Fruit fly (Drosophila melanogaster) whole organism, embryonic: ENCODE data around the gene CG13893.

Experiments
- CG1024 ChIP-seq: fragments of 200-800 bp; sonication (Bioruptor generic); IDR thresholded peaks from 2 replicates; pipeline ENCODE4 v1.3.6; 2022; ENCODE audit warnings: missing biosample characterization, missing genetic modification characterization
- CG10267 ChIP-seq: fragments of 200-800 bp; sonication (Bioruptor generic); optimal IDR thresholded peaks from 2 replicates; lab custom pipeline; 2018; ENCODE audit warnings: missing biosample characterization, mild to moderate bottlenecking, missing genetic modification characterization, moderate library complexity
- CG11696 ChIP-seq: fragments of 200-800 bp; sonication (Bioruptor generic); IDR thresholded peaks from 2 replicates; pipeline ENCODE4 v1.3.6; 2022; ENCODE audit warnings: missing biosample characterization, missing genetic modification characterization
- CG12071 ChIP-seq: fragments of 200-800 bp; sonication (Bioruptor generic); optimal IDR thresholded peaks from 3 replicates; lab custom pipeline; 2018; ENCODE audit warnings: missing biosample characterization, mild to moderate bottlenecking, missing genetic modification characterization
- CG12155 ChIP-seq: fragments of 200-800 bp; sonication (Bioruptor generic); optimal IDR thresholded peaks from 3 replicates; lab custom pipeline; 2016; ENCODE audit warnings: missing biosample characterization, missing genetic modification characterization
- CG12769 ChIP-seq: fragments of 200-800 bp; sonication (Bioruptor generic); optimal IDR thresholded peaks from 2 replicates; lab custom pipeline; 2019; ENCODE audit warnings: missing biosample characterization, mild to moderate bottlenecking, missing genetic modification characterization, moderate library complexity
- CG13123 ChIP-seq: fragments of 200-800 bp; sonication (Bioruptor generic); optimal IDR thresholded peaks from 2 replicates; lab custom pipeline; 2016; ENCODE audit warnings: missing biosample characterization, missing genetic modification characterization
- CG13624 ChIP-seq: fragments of 200-800 bp; sonication (Bioruptor generic); optimal IDR thresholded peaks from 2 replicates; lab custom pipeline; 2016; ENCODE audit warnings: missing biosample characterization, missing genetic modification characterization
- CG14965 ChIP-seq: fragments of 200-800 bp; sonication (Bioruptor generic); optimal IDR thresholded peaks from 2 replicates; lab custom pipeline; 2016; ENCODE audit warnings: missing biosample characterization, missing genetic modification characterization, borderline replicate concordance
- CG15011 ChIP-seq: fragments of 200-800 bp; sonication (Bioruptor generic); optimal IDR thresholded peaks from 3 replicates; lab custom pipeline; 2018; ENCODE audit warnings: missing biosample characterization, mild to moderate bottlenecking, missing genetic modification characterization
- CG15073 ChIP-seq: fragments of 200-800 bp; sonication (Bioruptor generic); optimal IDR thresholded peaks from 2 replicates; lab custom pipeline; 2016; ENCODE audit warnings: missing biosample characterization, missing genetic modification characterization
- CG17568 ChIP-seq: fragments of 200-800 bp; sonication (Bioruptor generic); optimal IDR thresholded peaks from 2 replicates; lab custom pipeline; 2018; ENCODE audit warnings: missing biosample characterization, mild to moderate bottlenecking, missing genetic modification characterization, moderate library complexity
- CG17802 ChIP-seq: fragments of 200-800 bp; sonication (Bioruptor generic); optimal IDR thresholded peaks from 2 replicates; lab custom pipeline; 2018; ENCODE audit warnings: missing biosample characterization, mild to moderate bottlenecking, missing genetic modification characterization, moderate library complexity
- CG18262 ChIP-seq: fragments of 200-800 bp; optimal IDR thresholded peaks from 3 replicates; lab custom pipeline; 2019; ENCODE audit warnings: missing biosample characterization, mild to moderate bottlenecking, missing genetic modification characterization, moderate library complexity
- CG18476 ChIP-seq: fragments of 200-800 bp; sonication (Bioruptor generic); optimal IDR thresholded peaks from 2 replicates; lab custom pipeline; 2016; ENCODE audit warnings: missing biosample characterization, mild to moderate bottlenecking, missing genetic modification characterization
- CG34376 ChIP-seq: fragments of 200-800 bp; sonication (Bioruptor generic); optimal IDR thresholded peaks from 2 replicates; lab custom pipeline; 2018; ENCODE audit warnings: missing biosample characterization, mild to moderate bottlenecking, missing genetic modification characterization
- CG3995 ChIP-seq: fragments of 200-800 bp; sonication (Bioruptor generic); optimal IDR thresholded peaks from 3 replicates; lab custom pipeline; 2016; ENCODE audit warnings: missing biosample characterization, missing genetic modification characterization
- CG43689 ChIP-seq: fragments of 200-800 bp; sonication (Bioruptor generic); IDR thresholded peaks from 2 replicates; pipeline ENCODE4 v1.3.6; 2022; ENCODE audit warnings: missing biosample characterization, missing genetic modification characterization
- CG5953 ChIP-seq: fragments of 200-800 bp; sonication (Bioruptor generic); IDR thresholded peaks from 2 replicates; pipeline ENCODE4 v1.3.6; 2022; ENCODE audit warnings: missing biosample characterization, missing genetic modification characterization
- CG6175 ChIP-seq: fragments of 200-800 bp; sonication (Bioruptor generic); IDR thresholded peaks from 3 replicates; pipeline ENCODE4 v1.3.6; 2022; ENCODE audit warnings: missing biosample characterization, missing genetic modification characterization
- CG6689 ChIP-seq: fragments of 200-800 bp; sonication (Bioruptor generic); IDR thresholded peaks from 2 replicates; pipeline ENCODE4 v1.3.6; 2022; ENCODE audit warnings: missing biosample characterization, missing genetic modification characterization
- CG9727 ChIP-seq: fragments of 200-800 bp; sonication (Bioruptor generic); optimal IDR thresholded peaks from 3 replicates; lab custom pipeline; 2017; ENCODE audit warnings: missing biosample characterization, mild to moderate bottlenecking, missing genetic modification characterization
- CTCF ChIP-seq: fragments of 200-800 bp; sonication (Bioruptor generic); optimal IDR thresholded peaks from 2 replicates; lab custom pipeline; 2017; ENCODE audit warnings: missing biosample characterization, mild to moderate bottlenecking, missing genetic modification characterization, moderate library complexity
- CkIIα-i1 ChIP-seq: fragments of 200-800 bp; sonication (Bioruptor generic); IDR thresholded peaks from 2 replicates; pipeline ENCODE4 v1.3.6; 2022; ENCODE audit warnings: missing biosample characterization, missing genetic modification characterization
- Deaf1 ChIP-seq: fragments of 200-800 bp; optimal IDR thresholded peaks from 3 replicates; lab custom pipeline; 2019; ENCODE audit warnings: missing biosample characterization, mild to moderate bottlenecking, missing genetic modification characterization, moderate library complexity
- Dp ChIP-seq: fragments of 200-800 bp; sonication (Bioruptor generic); optimal IDR thresholded peaks from 2 replicates; lab custom pipeline; 2018; ENCODE audit warnings: missing biosample characterization, mild to moderate bottlenecking, missing genetic modification characterization, moderate library complexity
- Dref ChIP-seq: fragments of 200-800 bp; sonication (Bioruptor generic); IDR thresholded peaks from 2 replicates; pipeline ENCODE4 v1.3.6; 2022; ENCODE audit warnings: missing biosample characterization, missing genetic modification characterization
- Hr51 ChIP-seq, 2 experiments: fragments of 200-800 bp; sonication (Bioruptor generic); optimal IDR thresholded peaks; 2 replicates in 1 of 2; 3 replicates in 1 of 2; lab custom pipeline; 2016 to 2018; ENCODE audit warnings: missing biosample characterization in 2 of 2, missing genetic modification characterization in 2 of 2, mild to moderate bottlenecking in 1 of 2, moderate library complexity in 1 of 2
- Opbp ChIP-seq: fragments of 200-800 bp; sonication (Bioruptor generic); IDR thresholded peaks from 3 replicates; pipeline ENCODE4 v1.3.6; 2022; ENCODE audit warnings: missing biosample characterization, missing genetic modification characterization; ENCODE audit not compliant: partially characterized antibody
- PHDP ChIP-seq: fragments of 200-800 bp; sonication (Bioruptor generic); optimal IDR thresholded peaks from 3 replicates; lab custom pipeline; 2018; ENCODE audit warnings: missing biosample characterization, mild to moderate bottlenecking, missing genetic modification characterization, moderate library complexity
- Trl ChIP-seq, 3 experiments: fragments of >200 bp in 2 of 3; fragments of 200-800 bp in 1 of 3; sonication (Bioruptor generic) in 1 of 3; optimal IDR thresholded peaks; 2 replicates in 1 of 3; 3 replicates in 2 of 3; lab custom pipeline; 2016 to 2017; ENCODE audit warnings: missing biosample characterization in 1 of 3, missing genetic modification characterization in 1 of 3
- Usf ChIP-seq: fragments of 200-800 bp; sonication (Bioruptor generic); optimal IDR thresholded peaks from 2 replicates; lab custom pipeline; 2017; ENCODE audit warnings: missing genotype, missing biosample characterization, missing genetic modification characterization
- Xbp1 ChIP-seq: fragments of 200-800 bp; sonication (Bioruptor generic); optimal IDR thresholded peaks from 3 replicates; lab custom pipeline; 2016; ENCODE audit warnings: missing biosample characterization, mild to moderate bottlenecking, missing genetic modification characterization
- Xrp1 ChIP-seq: fragments of 200-800 bp; sonication (Bioruptor generic); IDR thresholded peaks from 2 replicates; pipeline ENCODE4 v1.3.6; 2022; ENCODE audit warnings: missing biosample characterization, missing genetic modification characterization
- ase ChIP-seq: fragments of 200-800 bp; sonication (Bioruptor generic); IDR thresholded peaks from 3 replicates; pipeline ENCODE4 v1.3.6; 2022; ENCODE audit warnings: missing biosample characterization, missing genetic modification characterization
- dati ChIP-seq: fragments of 200-800 bp; sonication (Bioruptor generic); IDR thresholded peaks from 2 replicates; pipeline ENCODE4 v1.3.6; 2022; ENCODE audit warnings: missing biosample characterization, missing genetic modification characterization
- dmrt99B ChIP-seq: fragments of 200-800 bp; sonication (Bioruptor generic); optimal IDR thresholded peaks from 2 replicates; lab custom pipeline; 2018; ENCODE audit warnings: missing biosample characterization, mild to moderate bottlenecking, missing genetic modification characterization, moderate library complexity
- eyg ChIP-seq: fragments of 200-800 bp; sonication (Bioruptor generic); optimal IDR thresholded peaks from 3 replicates; lab custom pipeline; 2016; ENCODE audit warnings: missing biosample characterization, missing genetic modification characterization
- fd96Cb ChIP-seq: fragments of 200-800 bp; sonication (Bioruptor generic); optimal IDR thresholded peaks from 2 replicates; lab custom pipeline; 2018; ENCODE audit warnings: missing biosample characterization, mild to moderate bottlenecking, missing genetic modification characterization, moderate library complexity
- hkb ChIP-seq, 2 experiments: fragments of 200-800 bp in 1 of 2; fragments of >200 bp in 1 of 2; sonication (Bioruptor generic) in 1 of 2; IDR thresholded peaks in 1 of 2; optimal IDR thresholded peaks in 1 of 2; 2 replicates each; pipeline versions ENCODE4 v1.3.6 to Lab custom; 2017 to 2022; ENCODE audit warnings: missing biosample characterization in 1 of 2, missing genetic modification characterization in 1 of 2
- kay ChIP-seq: fragments of 200-800 bp; sonication (Bioruptor generic); optimal IDR thresholded peaks from 2 replicates; lab custom pipeline; 2016; ENCODE audit warnings: missing biosample characterization, missing genetic modification characterization
- kni ChIP-seq: fragments of 200-800 bp; sonication (Bioruptor generic); optimal IDR thresholded peaks from 3 replicates; lab custom pipeline; 2017; ENCODE audit warnings: mild to moderate bottlenecking, missing biosample characterization, missing genetic modification reagents, missing genetic modification characterization
- nerfin-2 ChIP-seq: fragments of 200-800 bp; sonication (Bioruptor generic); IDR thresholded peaks from 2 replicates; pipeline ENCODE4 v1.3.6; 2022; ENCODE audit warnings: missing biosample characterization, missing genetic modification characterization; ENCODE audit not compliant: partially characterized antibody
- psq ChIP-seq: fragments of 200-800 bp; sonication (Bioruptor generic); optimal IDR thresholded peaks from 2 replicates; lab custom pipeline; 2017; ENCODE audit warnings: missing biosample characterization, missing genetic modification characterization
- sim ChIP-seq: fragments of 200-800 bp; sonication (Bioruptor generic); IDR thresholded peaks from 2 replicates; pipeline ENCODE4 v1.3.6; 2022; ENCODE audit warnings: missing biosample characterization, missing genetic modification characterization
- ssp ChIP-seq: fragments of 200-800 bp; sonication (Bioruptor generic); IDR thresholded peaks from 2 replicates; pipeline ENCODE4 v1.3.6; 2022; ENCODE audit warnings: missing biosample characterization, missing genetic modification characterization
- stwl ChIP-seq: fragments of 200-800 bp; sonication (Bioruptor generic); optimal IDR thresholded peaks from 3 replicates; lab custom pipeline; 2018; ENCODE audit warnings: missing biosample characterization, mild to moderate bottlenecking, missing genetic modification characterization, moderate library complexity
- toy ChIP-seq: fragments of 200-800 bp; sonication (Bioruptor generic); IDR thresholded peaks from 2 replicates; pipeline ENCODE4 v1.3.6; 2022; ENCODE audit warnings: missing biosample characterization, missing genetic modification characterization
- vfl ChIP-seq: fragments of 200-800 bp; sonication (Bioruptor generic); optimal IDR thresholded peaks from 2 replicates; lab custom pipeline; 2016; ENCODE audit warnings: missing biosample characterization, missing genetic modification characterization
- vnd ChIP-seq: fragments of 200-800 bp; sonication (Bioruptor generic); IDR thresholded peaks from 3 replicates; pipeline ENCODE4 v1.3.6; 2022; ENCODE audit warnings: missing biosample characterization, missing genetic modification characterization; ENCODE audit not compliant: partially characterized antibody
- vvl ChIP-seq: fragments of 200-800 bp; sonication (Bioruptor generic); IDR thresholded peaks from 2 replicates; pipeline ENCODE4 v1.3.6; 2022; ENCODE audit warnings: missing biosample characterization, missing genetic modification characterization

Gene CG13893

DNA sequence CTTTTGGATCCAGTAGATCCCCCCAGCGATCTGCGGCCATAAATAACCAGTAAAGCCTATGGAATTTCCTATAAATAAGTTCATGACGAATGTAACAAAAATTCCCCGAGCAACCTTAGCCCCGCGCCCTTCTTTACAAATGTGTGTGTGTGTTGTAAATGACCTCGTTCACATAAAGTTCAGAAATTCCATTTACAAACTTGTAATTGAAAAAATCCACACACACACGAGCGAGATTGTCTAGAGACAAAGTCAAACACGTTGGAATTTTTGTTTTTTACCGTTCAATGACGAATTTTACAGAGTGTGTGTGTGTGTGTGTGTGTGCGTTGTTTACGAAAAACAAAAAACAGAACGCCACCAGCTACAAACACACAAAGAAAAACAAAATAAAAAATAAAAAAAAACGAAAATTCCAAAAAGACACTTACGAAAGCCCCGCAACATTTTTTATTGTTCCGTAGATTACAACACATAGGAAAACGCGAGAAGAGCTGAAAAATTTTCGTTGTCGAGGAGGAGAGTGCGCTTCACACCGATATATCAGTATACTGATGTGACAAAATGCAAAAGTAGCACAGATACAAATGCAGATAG lies 35.0 kb upstream of the CG13893 start (continued):
- TF ChIP-seq nerfin-2 (no peak), fd96Cb (tag; lab: Kevin White, UChicago) (no peak), CG43689 (GFP tag; lab: Robert Waterston, UW) (no peak), CG9727 (no peak), kni (no peak), dmrt99B (tag; lab: Kevin White, UChicago) (no peak), CG12071 (peak; percentile 7), CG12155 (GFP tag; lab: Kevin White, UChicago) (no peak), vnd (GFP tag; lab: Robert Waterston, UW) (no peak), CTCF (GFP tag; lab: Kevin White, UChicago) (no peak), ase (no peak), dati (no peak), sim (GFP tag; lab: Robert Waterston, UW) (no peak), CG13123 (GFP tag; lab: Kevin White, UChicago) (no peak), PHDP (tag; lab: Kevin White, UChicago) (no peak), CG17568 (GFP tag; lab: Kevin White, UChicago) (no peak), CG14965 (no peak), CG13624 (no peak), CG6689 (GFP tag; lab: Robert Waterston, UW) (no peak), Opbp (GFP tag; lab: Robert Waterston, UW) (no peak), CG18476 (GFP tag; lab: Kevin White, UChicago) (no peak), eyg (no peak), vfl (GFP tag; lab: Kevin White, UChicago) (no peak), CkIIα-i1 (GFP tag; lab: Robert Waterston, UW) (no peak), CG6175 (no peak), Hr51 (GFP tag; optimal IDR thresholded peaks at IDR 0.05; lab: Kevin White, UChicago) (no peak), CG11696 (no peak), CG34376 (GFP tag; lab: Kevin White, UChicago) (peak; percentile 11), hkb (optimal IDR thresholded peaks at IDR 0.05; lab: Kevin White, UChicago) (no peak), hkb (GFP tag; IDR thresholded peaks at IDR 0.05; lab: Robert Waterston, UW) (no peak), toy (GFP tag; lab: Robert Waterston, UW) (no peak), Dref (GFP tag; lab: Robert Waterston, UW) (no peak), CG12769 (tag; lab: Kevin White, UChicago) (peak; percentile 68), Deaf1 (tag; lab: Kevin White, UChicago) (no peak), CG10267 (tag; lab: Kevin White, UChicago) (no peak), CG1024 (GFP tag; lab: Robert Waterston, UW) (no peak), CG5953 (GFP tag; lab: Robert Waterston, UW) (no peak), kay (GFP tag; lab: Kevin White, UChicago) (peak; percentile 74), CG15073 (GFP tag; lab: Kevin White, UChicago) (no peak), CG18262 (tag; lab: Kevin White, UChicago) (no peak), CG15011 (GFP tag; lab: Kevin White, UChicago) (no peak), Dp (GFP tag; lab: Kevin White, UChicago) (no peak), stwl (tag; lab: Kevin White, UChicago) (no peak), ssp (GFP tag; lab: Robert Waterston, UW) (no peak), Usf (no peak), CG17802 (no peak), CG3995 (no peak), psq (GFP tag; lab: Kevin White, UChicago) (no peak), Trl (optimal IDR thresholded peaks at IDR 0.05; lab: Kevin White, UChicago) (no peak), Trl (GFP tag; optimal IDR thresholded peaks at IDR 0.05; lab: Kevin White, UChicago) (no peak), Xrp1 (GFP tag; lab: Robert Waterston, UW) (no peak), vvl (GFP tag; lab: Robert Waterston, UW) (peak; percentile 25; the same call in 1 of the 2 replicates), Xbp1 (no peak)
